Fruit fly (Drosophila melanogaster): ENCODE data around the gene dj.
A peak's percentile ranks its signal among the peaks of the same experiment; 100 is the strongest.

Gene dj

DNA sequence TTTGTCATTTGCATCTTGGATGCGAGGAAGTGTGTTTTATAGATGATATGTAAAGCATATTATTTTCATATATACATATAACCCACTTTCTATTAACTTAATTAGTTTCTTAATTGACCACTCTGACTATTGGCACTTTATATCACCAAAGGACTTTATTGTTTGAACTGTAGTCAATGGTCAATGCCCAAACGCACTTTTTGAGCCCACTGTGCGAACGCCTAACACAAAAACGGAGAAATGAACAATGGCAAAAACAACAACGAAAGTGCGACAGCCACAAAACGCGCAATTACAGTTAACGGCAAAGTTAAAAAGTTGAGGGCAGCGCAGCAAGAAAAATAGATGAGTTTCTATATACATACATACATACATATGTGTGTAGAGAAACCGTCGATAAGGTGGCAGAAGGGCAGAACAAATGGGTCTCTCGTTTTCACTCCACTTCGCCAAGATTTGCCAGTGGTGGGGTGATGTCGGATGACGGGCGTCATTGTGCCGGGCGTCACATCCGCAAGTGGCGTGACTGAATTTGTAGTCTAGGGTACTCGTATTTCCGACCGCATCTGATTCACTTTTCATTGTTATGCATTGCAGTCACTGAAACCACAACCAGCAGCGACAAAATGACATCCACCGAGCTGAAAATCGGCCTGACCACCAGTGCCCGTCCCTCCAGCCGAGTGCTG is 17.3 kb downstream of the dj start:
- TF ChIP-seq sage (GFP tag; optimal IDR thresholded peaks at IDR 0.05), result peak; percentile 15
- no peak for TF ChIP-seq pan (optimal IDR thresholded peaks at IDR 0.05)
- peak; percentile 46 for TF ChIP-seq br (GFP tag; optimal IDR thresholded peaks at IDR 0.05)

DNA sequence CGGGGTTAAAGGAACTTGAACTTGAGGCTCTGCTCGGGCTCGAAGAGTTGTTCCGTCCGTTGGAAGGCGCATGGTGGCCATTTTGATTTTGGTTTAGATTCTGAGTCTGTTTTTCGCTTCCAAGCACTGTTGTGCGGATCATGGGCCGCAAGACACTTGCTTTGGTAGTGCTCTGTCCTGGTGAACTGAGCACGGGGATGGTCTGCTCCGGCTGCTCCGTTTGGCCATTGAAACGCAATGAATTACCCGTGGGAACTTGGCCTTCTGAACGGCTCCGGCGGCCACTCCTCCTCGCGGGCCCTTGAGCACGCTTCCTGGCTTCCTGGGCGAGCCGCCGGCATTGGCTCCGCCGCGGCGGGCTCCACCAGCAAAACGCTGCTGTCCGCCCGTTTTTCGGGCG is 20.6 kb downstream of the dj start:
- TF ChIP-seq foxo (GFP tag; optimal IDR thresholded peaks at IDR 0.05) (no peak), Myc (optimal IDR thresholded peaks at IDR 0.05) (no peak), jim (GFP tag; optimal IDR thresholded peaks at IDR 0.05) (no peak), Vsx2 (GFP tag; optimal IDR thresholded peaks at IDR 0.05; ENCODE audit: partially characterized antibody) (no peak), tai (GFP tag; optimal IDR thresholded peaks at IDR 0.05) (no peak), Abd-B (GFP tag; optimal IDR thresholded peaks at IDR 0.05) (no peak), Rel (GFP tag; optimal IDR thresholded peaks at IDR 0.05) (no peak), Rel (tag; optimal IDR thresholded peaks at IDR 0.05) (no peak), Hnf4 (GFP tag; optimal IDR thresholded peaks at IDR 0.05) (no peak), sage (GFP tag; optimal IDR thresholded peaks at IDR 0.05) (no peak), dsf (GFP tag; optimal IDR thresholded peaks at IDR 0.05; ENCODE audit: borderline replicate concordance) (no peak), rgr (GFP tag; optimal IDR thresholded peaks at IDR 0.05) (no peak), Hr78 (GFP tag; optimal IDR thresholded peaks at IDR 0.05) (no peak), Dfd (GFP tag; optimal IDR thresholded peaks at IDR 0.05) (no peak), Mio (GFP tag; optimal IDR thresholded peaks at IDR 0.05) (no peak), br (GFP tag; optimal IDR thresholded peaks at IDR 0.05) (no peak), h (GFP tag; optimal IDR thresholded peaks at IDR 0.05) (no peak), Jra (GFP tag; optimal IDR thresholded peaks at IDR 0.05) (no peak)

DNA sequence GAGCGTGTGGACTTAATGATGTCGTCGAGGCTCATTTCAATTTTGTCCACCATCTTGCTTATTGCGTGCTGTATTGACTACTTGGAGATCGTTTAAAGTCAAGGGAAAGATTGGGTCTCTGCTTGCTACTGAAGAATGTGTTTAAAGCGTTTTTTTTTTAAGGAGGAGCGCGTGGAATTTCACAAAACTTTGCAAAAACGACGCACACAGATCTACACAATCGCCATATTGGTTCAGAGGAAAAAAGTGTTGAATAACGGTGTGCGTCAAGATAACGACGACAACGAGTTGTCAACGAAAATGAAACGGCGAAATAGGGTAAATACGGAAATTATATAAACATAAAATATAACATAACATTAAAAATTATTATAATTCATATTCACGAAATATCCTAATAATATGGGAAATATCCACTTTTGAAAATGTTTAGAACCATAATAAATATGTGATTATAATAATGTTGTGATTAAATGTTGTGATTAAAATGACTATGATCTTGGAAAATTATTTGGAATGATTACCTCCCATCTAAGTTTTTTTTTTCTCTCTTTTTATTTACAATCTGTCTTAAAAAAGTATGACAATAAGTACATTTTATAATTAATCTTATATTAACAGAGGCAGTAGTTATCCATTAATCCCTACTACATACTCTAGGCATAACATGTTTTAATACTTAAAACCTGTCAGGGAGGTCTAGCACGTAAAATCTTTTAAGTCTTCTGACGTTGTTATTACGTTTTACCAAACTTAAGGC is 21.2 kb downstream of the dj start, which contains the start of gene Ref1:
Gene Ref1 (minus strand): TSS at position 231 of the 760 bp plus-strand sequence.
- no peak for TF ChIP-seq jim (GFP tag; optimal IDR thresholded peaks at IDR 0.05)
- TF ChIP-seq woc (GFP tag; optimal IDR thresholded peaks at IDR 0.05), result peak; percentile 63

DNA sequence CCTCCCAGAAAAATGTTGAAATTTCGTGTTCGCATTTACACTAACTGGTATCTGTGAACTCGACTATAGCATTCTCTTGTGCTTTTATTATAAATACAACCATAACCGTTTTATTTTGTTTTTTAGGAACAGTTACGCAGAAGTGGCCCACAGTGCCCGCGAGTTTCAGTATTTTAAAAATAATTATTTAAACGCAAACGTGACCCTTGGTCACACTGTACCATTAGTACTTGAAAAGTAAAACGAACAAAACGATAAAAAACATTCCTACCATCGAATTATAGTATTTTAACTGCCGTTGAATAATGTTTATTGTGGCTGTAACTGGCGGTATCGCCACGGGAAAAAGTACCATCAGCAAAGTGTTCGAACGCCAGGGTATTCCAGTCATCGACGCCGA is 22.9 kb downstream of the dj start, which contains the start of gene Dpck:
Gene Dpck (plus strand): TSS at position 211 of the 400 bp plus-strand sequence.
- TF ChIP-seq jim (GFP tag; optimal IDR thresholded peaks at IDR 0.05) (peak; percentile 28), CG32264 (GFP tag; optimal IDR thresholded peaks at IDR 0.05) (no peak), sage (GFP tag; optimal IDR thresholded peaks at IDR 0.05) (peak; percentile 47), Dfd (GFP tag; optimal IDR thresholded peaks at IDR 0.05) (no peak), ey (GFP tag; optimal IDR thresholded peaks at IDR 0.05) (peak; percentile 11), rgr (GFP tag; optimal IDR thresholded peaks at IDR 0.05) (peak; percentile 19), h (GFP tag; optimal IDR thresholded peaks at IDR 0.05) (peak; percentile 30), br (GFP tag; optimal IDR thresholded peaks at IDR 0.05) (no peak), dl (GFP tag; optimal IDR thresholded peaks at IDR 0.05; ENCODE audit: insufficient read depth in 1 of 2, partially characterized antibody in 2 of 2) (no peak), Abd-B (GFP tag; optimal IDR thresholded peaks at IDR 0.05) (no peak), Myc (optimal IDR thresholded peaks at IDR 0.05) (no peak), dmrt93B (GFP tag; optimal IDR thresholded peaks at IDR 0.05) (no peak), Jra (GFP tag; optimal IDR thresholded peaks at IDR 0.05) (no peak), CG9705 (GFP tag; optimal IDR thresholded peaks at IDR 0.05) (no peak), Hr78 (GFP tag; optimal IDR thresholded peaks at IDR 0.05) (no peak), Rel (GFP tag; optimal IDR thresholded peaks at IDR 0.05) (no peak), Rel (tag; optimal IDR thresholded peaks at IDR 0.05) (peak; percentile 47), GATAd (GFP tag; optimal IDR thresholded peaks at IDR 0.05) (no peak), fru (GFP tag; optimal IDR thresholded peaks at IDR 0.05) (peak; percentile 34), N (GFP tag; optimal IDR thresholded peaks at IDR 0.05) (no peak), dsf (GFP tag; optimal IDR thresholded peaks at IDR 0.05; ENCODE audit: borderline replicate concordance) (no peak), HLH106 (tag; optimal IDR thresholded peaks at IDR 0.05) (peak; percentile 30), usp (GFP tag; optimal IDR thresholded peaks at IDR 0.05) (no peak), Vsx2 (GFP tag; optimal IDR thresholded peaks at IDR 0.05; ENCODE audit: partially characterized antibody) (no peak), foxo (GFP tag; optimal IDR thresholded peaks at IDR 0.05) (peak in 1 of 2 experiments; percentile 20), tai (GFP tag; optimal IDR thresholded peaks at IDR 0.05) (no peak), lola (GFP tag; optimal IDR thresholded peaks at IDR 0.05) (no peak), pan (optimal IDR thresholded peaks at IDR 0.05) (no peak), Sp1 (GFP tag; optimal IDR thresholded peaks at IDR 0.05) (peak; percentile 53), Hr83 (GFP tag; optimal IDR thresholded peaks at IDR 0.05; ENCODE audit: poor library complexity, severe bottlenecking) (peak; percentile 23), Mio (GFP tag; optimal IDR thresholded peaks at IDR 0.05) (peak; percentile 19), brk (GFP tag; optimal IDR thresholded peaks at IDR 0.05) (no peak), sv (GFP tag; optimal IDR thresholded peaks at IDR 0.05) (no peak), Hnf4 (GFP tag; optimal IDR thresholded peaks at IDR 0.05) (peak; percentile 30), woc (GFP tag; optimal IDR thresholded peaks at IDR 0.05) (peak; percentile 60), OdsH (GFP tag; optimal IDR thresholded peaks at IDR 0.05) (no peak), CrebA (GFP tag; optimal IDR thresholded peaks at IDR 0.05; ENCODE audit: borderline replicate concordance) (no peak), Dif (GFP tag; optimal IDR thresholded peaks at IDR 0.05; ENCODE audit: partially characterized antibody) (no peak), psq (GFP tag; optimal IDR thresholded peaks at IDR 0.05) (no peak)

Data from whole organism, wandering third instar larva.